Worm (Caenorhabditis elegans) whole organism, young adult: ENCODE results near the gene abu-1.

Experiments used
- F23B12.7 ChIP-seq: sonication (generic microtip); optimal IDR thresholded peaks from 2 replicates; lab custom pipeline; 2017; ENCODE audit warnings: missing genetic modification characterization, mild to moderate bottlenecking, missing compliant biosample characterization, antibody characterized with exemption, moderate library complexity; ENCODE audit not compliant: insufficient read depth
- ama-1 ChIP-seq, 3 experiments: fragments of 150-350 bp in 1 of 3; sonication (generic microtip) in 2 of 3; optimal IDR thresholded peaks; 2 replicates each; lab custom pipeline; 2014 to 2018; ENCODE audit warnings: missing biosample characterization in 2 of 3, missing genetic modification characterization in 2 of 3, missing genetic modification reagents in 2 of 3
- atf-7 ChIP-seq: sonication (generic microtip); optimal IDR thresholded peaks from 2 replicates; lab custom pipeline; 2017; ENCODE audit warnings: mild to moderate bottlenecking, missing genetic modification characterization, missing compliant biosample characterization
- ceh-27 ChIP-seq: fragments of 200-800 bp; sonication (Bioruptor generic); optimal IDR thresholded peaks from 2 replicates; lab custom pipeline; 2018; ENCODE audit warnings: mild to moderate bottlenecking, missing genetic modification characterization, moderate library complexity, missing compliant biosample characterization
- ekl-4 ChIP-seq: fragments of 200-800 bp; sonication (Bioruptor generic); IDR thresholded peaks from 2 replicates; pipeline ENCODE4 v1.3.6; 2022; ENCODE audit warnings: missing genetic modification reagents, missing genetic modification characterization, missing compliant biosample characterization
- ets-4 ChIP-seq: fragments of 200-800 bp; sonication (Bioruptor generic); optimal IDR thresholded peaks from 2 replicates; lab custom pipeline; 2018; ENCODE audit warnings: mild to moderate bottlenecking, missing genetic modification characterization, missing compliant biosample characterization
- him-1 ChIP-seq: sonication (generic microtip); optimal IDR thresholded peaks from 2 replicates; lab custom pipeline; 2016; ENCODE audit warnings: missing genotype, missing genetic modification reagents, missing genetic modification characterization, missing compliant biosample characterization
- hlh-26 ChIP-seq: fragments of 200-800 bp; sonication (Bioruptor generic); conservative IDR thresholded peaks from 2 replicates; pipeline ENCODE4 v1.3.6; 2022; ENCODE audit warnings: missing genetic modification reagents, missing genetic modification characterization, missing compliant biosample characterization
- madf-6 ChIP-seq: fragments of 200-800 bp; sonication (Bioruptor generic); IDR thresholded peaks from 2 replicates; pipeline ENCODE4 v1.3.6; 2022; ENCODE audit warnings: missing genetic modification reagents, missing genetic modification characterization, missing compliant biosample characterization
- mes-4 ChIP-seq: sonication (generic microtip); optimal IDR thresholded peaks from 2 replicates; lab custom pipeline; 2016; ENCODE audit warnings: missing genotype, missing genetic modification characterization, missing compliant biosample characterization
- ztf-26 ChIP-seq: sonication (generic microtip); optimal IDR thresholded peaks from 2 replicates; lab custom pipeline; 2017; ENCODE audit warnings: missing genetic modification characterization, missing compliant biosample characterization
- ztf-3 ChIP-seq: fragments of 200-800 bp; sonication (Bioruptor generic); optimal IDR thresholded peaks from 2 replicates; lab custom pipeline; 2018; ENCODE audit warnings: mild to moderate bottlenecking, missing genetic modification characterization, missing compliant biosample characterization

DNA sequence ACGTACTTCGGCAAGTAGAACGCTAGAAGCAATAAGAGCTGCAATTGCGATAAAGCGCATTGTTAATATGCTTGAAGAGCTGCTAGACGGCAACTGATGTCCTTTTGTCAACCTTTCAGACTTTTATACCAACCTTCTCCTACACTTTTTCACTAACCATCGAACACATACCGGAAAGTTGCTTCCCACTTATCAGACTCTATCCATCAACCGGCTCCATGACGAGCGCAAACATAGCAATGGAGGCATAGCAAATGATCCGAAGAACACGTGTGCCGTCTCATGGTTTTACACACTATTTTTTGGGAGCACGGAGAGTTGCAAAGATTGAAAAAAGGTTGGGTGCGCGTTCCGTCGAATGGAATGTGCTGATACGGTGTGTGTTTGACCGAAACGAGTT lies at the start of gene abu-1:
- TF ChIP-seq him-1 (tag; lab: Kevin White, UChicago): no peak
- no peak for TF ChIP-seq ekl-4 (GFP tag; lab: Robert Waterston, UW)
- no peak for TF ChIP-seq ztf-3
- TF ChIP-seq hlh-26 (GFP tag; lab: Robert Waterston, UW): no peak
- TF ChIP-seq ztf-26 (tag; lab: Kevin White, UChicago): no peak
- no peak for TF ChIP-seq ceh-27 (GFP tag; lab: Kevin White, UChicago)
- no peak for TF ChIP-seq ama-1 (optimal IDR thresholded peaks at IDR 0.05; lab: Kevin White, UChicago)
- TF ChIP-seq ama-1 (GFP tag; optimal IDR thresholded peaks at IDR 0.05; lab: Kevin White, UChicago): no peak
- no peak for TF ChIP-seq F23B12.7 (tag; lab: Kevin White, UChicago)
- TF ChIP-seq ets-4 (GFP tag; lab: Kevin White, UChicago): no peak
- no peak for TF ChIP-seq mes-4 (tag; lab: Kevin White, UChicago)
- no peak for TF ChIP-seq madf-6 (GFP tag; lab: Robert Waterston, UW)
- no peak for TF ChIP-seq atf-7 (tag; lab: Kevin White, UChicago)
